Worm (Caenorhabditis elegans) whole organism, young adult: ENCODE results near the gene Y105C5B.3.

ENCODE experiments used
- F10E7.11 ChIP-seq: sonication (generic microtip); optimal IDR thresholded peaks from 2 replicates; lab custom pipeline; 2017; ENCODE audit warnings: mild to moderate bottlenecking, missing genetic modification characterization, moderate library complexity, missing compliant biosample characterization
- F23B12.7 ChIP-seq: sonication (generic microtip); optimal IDR thresholded peaks from 2 replicates; lab custom pipeline; 2017; ENCODE audit warnings: missing genetic modification characterization, mild to moderate bottlenecking, missing compliant biosample characterization, antibody characterized with exemption, moderate library complexity; ENCODE audit not compliant: insufficient read depth
- ama-1 ChIP-seq, 3 experiments: fragments of 150-350 bp in 1 of 3; sonication (generic microtip) in 2 of 3; optimal IDR thresholded peaks; 2 replicates each; lab custom pipeline; 2014 to 2018; ENCODE audit warnings: missing biosample characterization in 2 of 3, missing genetic modification characterization in 2 of 3, missing genetic modification reagents in 2 of 3
- bed-1 ChIP-seq: fragments of 200-800 bp; sonication (Bioruptor generic); IDR thresholded peaks from 2 replicates; pipeline ENCODE4 v1.3.6; 2022; ENCODE audit warnings: missing genetic modification reagents, missing genetic modification characterization, missing compliant biosample characterization
- ceh-91 ChIP-seq: fragments of 200-800 bp; sonication (Bioruptor generic); IDR thresholded peaks from 2 replicates; pipeline ENCODE4 v1.3.6; 2022; ENCODE audit warnings: missing genetic modification reagents, missing genetic modification characterization, missing compliant biosample characterization
- hrde-1 ChIP-seq: sonication (generic microtip); optimal IDR thresholded peaks from 2 replicates; lab custom pipeline; 2016; ENCODE audit warnings: missing genetic modification characterization, mild to moderate bottlenecking, missing compliant biosample characterization, moderate library complexity, missing genotype, missing genetic modification reagents, borderline replicate concordance
- lin-35 ChIP-seq, 3 experiments: fragments of 150-350 bp in 2 of 3; sonication (generic microtip) in 1 of 3; optimal IDR thresholded peaks; 2 replicates each; lab custom pipeline; 2014 to 2018; ENCODE audit warnings: missing biosample characterization in 3 of 3, missing genetic modification characterization in 3 of 3, missing genetic modification reagents in 3 of 3
- pha-4 ChIP-seq: fragments of 150-350 bp; sonication (generic microtip); optimal IDR thresholded peaks from 2 replicates; lab custom pipeline; 2014; ENCODE audit warnings: missing biosample characterization, missing genetic modification reagents, missing genetic modification characterization
- snpc-4 ChIP-seq, 5 experiments: fragments of 150-350 bp in 1 of 5; sonication (generic microtip) in 4 of 5; optimal IDR thresholded peaks; 2 replicates each; lab custom pipeline; 2014 to 2018; ENCODE audit warnings: missing genetic modification characterization in 5 of 5, missing biosample characterization in 3 of 5, antibody characterized with exemption in 2 of 5, mild to moderate bottlenecking in 2 of 5, missing compliant biosample characterization in 2 of 5, missing genotype in 2 of 5, moderate library complexity in 2 of 5, missing genetic modification reagents in 1 of 5

ce11 chrIV:15870356-15870755 is 13.7 kb upstream of the Y105C5B.3 start, which contains the start of gene Y105C5B.1:
- TF ChIP-seq F23B12.7 (no peak), ceh-91 (GFP tag; lab: Robert Waterston, UW) (no peak), pha-4 (tag; lab: Kevin White, UChicago) (no peak), F10E7.11 (tag; lab: Kevin White, UChicago) (no peak), hrde-1 (no peak), snpc-4 (GFP tag; optimal IDR thresholded peaks at IDR 0.05; lab: Kevin White, UChicago) (no peak), snpc-4 (tag; optimal IDR thresholded peaks at IDR 0.05; lab: Kevin White, UChicago) (no peak), ama-1 (optimal IDR thresholded peaks at IDR 0.05; lab: Kevin White, UChicago) (no peak), ama-1 (GFP tag; optimal IDR thresholded peaks at IDR 0.05; lab: Kevin White, UChicago) (no peak), lin-35 (GFP tag; optimal IDR thresholded peaks at IDR 0.05; lab: Kevin White, UChicago) (no peak), bed-1 (no peak)
